Worm (Caenorhabditis elegans): ENCODE results near the gene tftc-5.

The tftc-5 gene

DNA sequence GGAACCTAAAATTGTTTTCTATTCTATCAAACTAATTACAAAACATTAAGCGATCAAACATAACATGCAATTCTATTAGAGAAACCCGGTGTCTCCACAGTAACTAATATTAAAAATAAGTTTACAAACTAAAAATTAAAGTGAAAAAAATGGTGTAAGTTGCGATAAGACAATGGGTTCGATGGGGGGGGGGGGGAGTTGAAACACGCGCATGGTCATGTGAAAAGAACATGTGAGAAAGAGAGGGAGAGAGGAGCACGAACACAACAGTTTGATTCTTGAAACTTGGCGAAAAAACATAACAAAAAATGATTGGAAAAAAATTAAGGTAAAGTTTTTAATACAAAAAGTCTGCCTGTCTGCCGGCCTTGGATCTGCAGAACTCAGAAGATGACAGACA, 45.0 kb upstream of the tftc-5 start:
- TF ChIP-seq K09A11.1 (tag; optimal IDR thresholded peaks at IDR 0.05; ENCODE audit: insufficient read depth) = no peak
- TF ChIP-seq madf-2 (tag; optimal IDR thresholded peaks at IDR 0.05) = no peak
- no peak for TF ChIP-seq ceh-19 (GFP tag; optimal IDR thresholded peaks at IDR 0.05)

DNA sequence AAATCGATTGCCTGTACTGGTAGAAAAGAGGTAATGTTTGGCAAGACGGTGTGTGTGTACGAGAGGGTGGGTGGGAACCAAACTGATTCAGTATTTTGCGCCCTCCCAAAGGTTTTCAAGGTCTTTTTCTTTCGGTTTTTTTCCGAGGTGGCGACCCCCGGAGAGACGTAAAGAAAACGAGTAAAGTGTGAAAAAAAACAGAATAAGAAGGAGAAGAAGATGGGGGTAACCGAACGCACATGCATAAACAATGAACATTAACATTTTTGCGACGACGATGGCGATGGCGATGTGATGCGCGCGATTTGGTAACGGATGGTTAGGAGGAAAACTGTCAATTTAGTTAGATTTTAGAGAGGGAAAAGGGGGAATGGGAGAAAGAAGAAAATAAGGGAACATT, 43.5 kb upstream of the tftc-5 start:
- TF ChIP-seq ceh-19 (GFP tag; optimal IDR thresholded peaks at IDR 0.05) = no peak
- no peak for TF ChIP-seq ama-1 (optimal IDR thresholded peaks at IDR 0.05)
- no peak for TF ChIP-seq lim-6 (tag; optimal IDR thresholded peaks at IDR 0.05)
- TF ChIP-seq K09A11.1 (tag; optimal IDR thresholded peaks at IDR 0.05; ENCODE audit: insufficient read depth) = no peak
- no peak for TF ChIP-seq ceh-18 (tag; optimal IDR thresholded peaks at IDR 0.05)
- no peak for TF ChIP-seq fkh-10 (GFP tag; optimal IDR thresholded peaks at IDR 0.05)
- no peak for TF ChIP-seq unc-3 (GFP tag; conservative IDR thresholded peaks at IDR 0.05)
- no peak for TF ChIP-seq unc-3 (tag; optimal IDR thresholded peaks at IDR 0.05)

DNA sequence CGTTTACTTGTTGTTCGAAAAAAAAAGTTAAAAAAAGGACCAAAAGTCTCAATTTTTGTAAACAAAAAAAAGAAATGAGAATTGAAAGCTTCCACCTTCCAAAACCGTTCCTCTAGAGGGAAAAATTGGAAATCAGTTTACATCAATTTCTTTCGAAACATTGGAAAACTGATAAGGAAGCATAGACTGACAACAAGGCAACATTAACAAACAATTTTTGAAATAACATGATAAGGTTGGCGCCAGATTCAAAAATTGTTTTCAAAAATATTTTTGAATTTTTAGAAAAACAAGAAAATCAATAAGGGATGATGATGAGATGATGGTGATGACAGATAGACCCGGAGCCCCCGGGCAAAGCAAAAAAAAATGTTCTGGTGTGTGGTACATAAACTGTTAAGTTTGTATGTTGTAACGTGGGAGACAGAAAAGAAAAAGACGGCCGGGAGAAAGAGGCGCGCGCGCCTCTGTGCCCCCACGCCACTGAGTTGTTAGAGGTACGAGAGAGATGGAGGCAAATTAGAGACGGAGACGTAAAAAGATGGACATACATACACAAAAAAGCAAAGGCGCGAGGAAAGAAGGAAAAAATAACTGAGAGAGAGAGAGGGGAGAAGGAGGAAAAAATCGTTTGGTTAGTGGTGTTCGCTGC, 41.9 kb upstream of the tftc-5 start:
- TF ChIP-seq tbx-2 (tag; optimal IDR thresholded peaks at IDR 0.05) (peak; percentile 24), Y22D7AL.16 (tag; optimal IDR thresholded peaks at IDR 0.05) (no peak), rnt-1 (tag; optimal IDR thresholded peaks at IDR 0.05) (no peak), ama-1 (optimal IDR thresholded peaks at IDR 0.05) (no peak), ceh-31 (tag; optimal IDR thresholded peaks at IDR 0.05) (no peak), hlh-15 (tag; optimal IDR thresholded peaks at IDR 0.05) (no peak), fkh-10 (GFP tag; optimal IDR thresholded peaks at IDR 0.05) (no peak), ceh-18 (tag; optimal IDR thresholded peaks at IDR 0.05) (peak; percentile 44), C08G9.2 (tag; optimal IDR thresholded peaks at IDR 0.05) (no peak), ceh-14 (tag; optimal IDR thresholded peaks at IDR 0.05) (no peak), ceh-45 (GFP tag; IDR thresholded peaks at IDR 0.05) (no peak), nfya-1 (tag; optimal IDR thresholded peaks at IDR 0.05) (peak; percentile 21), ceh-6 (GFP tag; optimal IDR thresholded peaks at IDR 0.05) (no peak), sox-2 (GFP tag; IDR thresholded peaks at IDR 0.05) (no peak), ceh-2 (tag; optimal IDR thresholded peaks at IDR 0.05) (no peak), fax-1 (tag; optimal IDR thresholded peaks at IDR 0.05) (no peak), F13H6.1 (tag; optimal IDR thresholded peaks at IDR 0.05) (peak; percentile 14), K09A11.1 (tag; optimal IDR thresholded peaks at IDR 0.05; ENCODE audit: insufficient read depth) (no peak), fkh-6 (tag; optimal IDR thresholded peaks at IDR 0.05) (no peak), ttx-3 (tag; optimal IDR thresholded peaks at IDR 0.05) (no peak), pros-1 (tag; optimal IDR thresholded peaks at IDR 0.05) (no peak), npax-4 (tag; optimal IDR thresholded peaks at IDR 0.05) (no peak), pha-2 (tag; optimal IDR thresholded peaks at IDR 0.05) (no peak), dmd-4 (tag; optimal IDR thresholded peaks at IDR 0.05; ENCODE audit: borderline replicate concordance) (no peak)

DNA sequence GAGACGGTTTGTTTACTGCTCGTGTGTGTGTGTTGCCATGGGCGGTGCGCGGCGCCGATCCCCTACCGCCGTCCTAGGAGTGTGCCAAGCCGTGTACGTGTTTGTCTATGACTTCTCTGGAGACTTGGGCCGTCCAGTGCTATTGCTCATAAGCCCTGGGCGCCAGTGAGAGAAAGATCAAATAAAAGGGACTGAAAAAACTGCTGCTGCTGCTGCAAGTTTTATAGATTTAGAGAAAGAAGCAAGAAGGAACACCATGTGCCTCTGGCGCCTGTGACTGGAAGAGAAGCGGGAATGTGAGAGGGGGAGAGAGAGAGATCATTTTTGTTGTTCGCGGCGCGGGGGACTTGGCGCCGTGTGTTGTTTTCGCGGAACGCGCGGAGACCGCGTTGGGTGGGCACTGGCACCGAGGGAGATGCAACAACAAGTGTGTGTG, 37.9 kb upstream of the tftc-5 start:
- TF ChIP-seq pag-3 (tag; optimal IDR thresholded peaks at IDR 0.05; ENCODE audit: borderline replicate concordance) = no peak
- TF ChIP-seq ceh-18 (tag; optimal IDR thresholded peaks at IDR 0.05) = peak; percentile 41
- TF ChIP-seq odd-2 (tag; optimal IDR thresholded peaks at IDR 0.05) = no peak
- no peak for TF ChIP-seq unc-55 (GFP tag; optimal IDR thresholded peaks at IDR 0.05)
- no peak for TF ChIP-seq ceh-9 (tag; optimal IDR thresholded peaks at IDR 0.05)
- peak; percentile 4 for TF ChIP-seq C08G9.2 (tag; optimal IDR thresholded peaks at IDR 0.05)
- peak; percentile 7 for TF ChIP-seq sdc-2 (tag; optimal IDR thresholded peaks at IDR 0.05)
- TF ChIP-seq tbx-2 (tag; optimal IDR thresholded peaks at IDR 0.05) = peak; percentile 5
- no peak for TF ChIP-seq fkh-10 (GFP tag; optimal IDR thresholded peaks at IDR 0.05)
- peak; percentile 58 for TF ChIP-seq hlh-6 (tag; optimal IDR thresholded peaks at IDR 0.05)
